Fruit fly (Drosophila melanogaster) whole organism, embryonic: ENCODE data around the gene CG4267.

ENCODE experiments used
- Abd-B ChIP-seq: fragments of 200-800 bp; sonication (Bioruptor generic); optimal IDR thresholded peaks from 2 replicates; lab custom pipeline; 2018; ENCODE audit warnings: missing biosample characterization, mild to moderate bottlenecking, missing genetic modification characterization, moderate library complexity
- B-H2 ChIP-seq: fragments of 200-800 bp; sonication (Bioruptor generic); optimal IDR thresholded peaks from 2 replicates; lab custom pipeline; 2018; ENCODE audit warnings: missing biosample characterization, mild to moderate bottlenecking, missing genetic modification characterization
- CG11504 ChIP-seq: fragments of 200-800 bp; sonication (Bioruptor generic); optimal IDR thresholded peaks from 3 replicates; lab custom pipeline; 2019; ENCODE audit warnings: missing biosample characterization, mild to moderate bottlenecking, missing genetic modification characterization, moderate library complexity
- CG12071 ChIP-seq: fragments of 200-800 bp; sonication (Bioruptor generic); optimal IDR thresholded peaks from 3 replicates; lab custom pipeline; 2018; ENCODE audit warnings: missing biosample characterization, mild to moderate bottlenecking, missing genetic modification characterization
- CG12219 ChIP-seq: fragments of 200-800 bp; sonication (Bioruptor generic); optimal IDR thresholded peaks from 3 replicates; lab custom pipeline; 2018; ENCODE audit warnings: missing biosample characterization, mild to moderate bottlenecking, missing genetic modification characterization
- CG12942 ChIP-seq: fragments of 200-800 bp; sonication (Bioruptor generic); optimal IDR thresholded peaks from 3 replicates; lab custom pipeline; 2016; ENCODE audit warnings: missing biosample characterization, missing genetic modification characterization
- CG13123 ChIP-seq: fragments of 200-800 bp; sonication (Bioruptor generic); optimal IDR thresholded peaks from 2 replicates; lab custom pipeline; 2016; ENCODE audit warnings: missing biosample characterization, missing genetic modification characterization
- CG13424 ChIP-seq: fragments of 200-800 bp; sonication (Bioruptor generic); optimal IDR thresholded peaks from 2 replicates; lab custom pipeline; 2019; ENCODE audit warnings: missing biosample characterization, mild to moderate bottlenecking, missing genetic modification characterization, moderate library complexity
- CG15696 ChIP-seq: fragments of 200-800 bp; sonication (Bioruptor generic); optimal IDR thresholded peaks from 2 replicates; lab custom pipeline; 2019; ENCODE audit warnings: missing biosample characterization, mild to moderate bottlenecking, missing genetic modification characterization, moderate library complexity
- CG1602 ChIP-seq: fragments of 200-800 bp; sonication (Bioruptor generic); optimal IDR thresholded peaks from 3 replicates; lab custom pipeline; 2016; ENCODE audit warnings: missing biosample characterization, missing genetic modification characterization
- CG17385 ChIP-seq: fragments of 200-800 bp; sonication (Bioruptor generic); optimal IDR thresholded peaks from 3 replicates; lab custom pipeline; 2018; ENCODE audit warnings: missing biosample characterization, mild to moderate bottlenecking, missing genetic modification characterization
- CG17829 ChIP-seq: fragments of 200-800 bp; optimal IDR thresholded peaks from 2 replicates; lab custom pipeline; 2019; ENCODE audit warnings: missing biosample characterization, mild to moderate bottlenecking, missing genetic modification characterization, moderate library complexity
- CG2889 ChIP-seq: fragments of 200-800 bp; sonication (Bioruptor generic); IDR thresholded peaks from 3 replicates; pipeline ENCODE4 v1.3.6; 2022; ENCODE audit warnings: missing biosample characterization, missing genetic modification characterization
- CG30431 ChIP-seq: fragments of 200-800 bp; sonication (Bioruptor generic); optimal IDR thresholded peaks from 2 replicates; lab custom pipeline; 2017; ENCODE audit warnings: missing biosample characterization, missing genetic modification characterization
- CG31388 ChIP-seq: fragments of 200-800 bp; sonication (Bioruptor generic); optimal IDR thresholded peaks from 2 replicates; lab custom pipeline; 2016; ENCODE audit warnings: missing biosample characterization, missing genetic modification characterization
- CG31441 ChIP-seq: fragments of 200-800 bp; sonication (Bioruptor generic); IDR thresholded peaks from 2 replicates; pipeline ENCODE4 v1.3.6; 2022; ENCODE audit warnings: missing biosample characterization, missing genetic modification characterization
- CG6765 ChIP-seq: fragments of 200-800 bp; sonication (Bioruptor generic); optimal IDR thresholded peaks from 3 replicates; lab custom pipeline; 2017; ENCODE audit warnings: missing biosample characterization, mild to moderate bottlenecking, missing genetic modification characterization
- CG7786 ChIP-seq: fragments of 200-800 bp; sonication (Bioruptor generic); optimal IDR thresholded peaks from 2 replicates; lab custom pipeline; 2016; ENCODE audit warnings: missing biosample characterization, missing genetic modification characterization
- CG7987 ChIP-seq: fragments of 200-800 bp; sonication (Bioruptor generic); optimal IDR thresholded peaks from 2 replicates; lab custom pipeline; 2018; ENCODE audit warnings: missing biosample characterization, mild to moderate bottlenecking, missing genetic modification characterization, moderate library complexity
- CG8281 ChIP-seq: fragments of 200-800 bp; sonication (Bioruptor generic); optimal IDR thresholded peaks from 2 replicates; lab custom pipeline; 2018; ENCODE audit warnings: missing biosample characterization, mild to moderate bottlenecking, missing genetic modification characterization, moderate library complexity
- CG9876 ChIP-seq: fragments of 200-800 bp; sonication (Bioruptor generic); optimal IDR thresholded peaks from 2 replicates; lab custom pipeline; 2016; ENCODE audit warnings: missing biosample characterization, missing genetic modification characterization
- H2.0 ChIP-seq: fragments of 200-800 bp; sonication (Bioruptor generic); IDR thresholded peaks from 2 replicates; pipeline ENCODE4 v1.3.6; 2022; ENCODE audit warnings: missing biosample characterization, missing genetic modification characterization
- HLH54F ChIP-seq: fragments of 200-800 bp; sonication (Bioruptor generic); optimal IDR thresholded peaks from 3 replicates; lab custom pipeline; 2016; ENCODE audit warnings: missing biosample characterization, missing genetic modification characterization
- HLHmδ ChIP-seq: fragments of 200-800 bp; sonication (Bioruptor generic); optimal IDR thresholded peaks from 2 replicates; lab custom pipeline; 2018; ENCODE audit warnings: missing biosample characterization, mild to moderate bottlenecking, missing genetic modification characterization, moderate library complexity
- MTF-1 ChIP-seq: fragments of 200-800 bp; sonication (Bioruptor generic); optimal IDR thresholded peaks from 2 replicates; lab custom pipeline; 2018; ENCODE audit warnings: missing biosample characterization, mild to moderate bottlenecking, missing genetic modification characterization, borderline replicate concordance
- NK7.1 ChIP-seq: fragments of 200-800 bp; sonication (Bioruptor generic); optimal IDR thresholded peaks from 3 replicates; lab custom pipeline; 2016; ENCODE audit warnings: missing biosample characterization, missing genetic modification characterization
- NfI ChIP-seq: fragments of 200-800 bp; sonication (Bioruptor generic); optimal IDR thresholded peaks from 3 replicates; lab custom pipeline; 2018; ENCODE audit warnings: missing biosample characterization, mild to moderate bottlenecking, missing genetic modification characterization, moderate library complexity
- Tbp ChIP-seq: fragments of >200 bp; optimal IDR thresholded peaks from 2 replicates; lab custom pipeline; 2018; ENCODE audit warnings: missing biosample characterization, missing genetic modification characterization
- ac ChIP-seq: fragments of 200-800 bp; sonication (Bioruptor generic); optimal IDR thresholded peaks from 3 replicates; lab custom pipeline; 2017; ENCODE audit warnings: missing biosample characterization, mild to moderate bottlenecking, missing genetic modification characterization
- az2 ChIP-seq: fragments of 200-800 bp; sonication (Bioruptor generic); optimal IDR thresholded peaks from 3 replicates; lab custom pipeline; 2016; ENCODE audit warnings: missing biosample characterization, missing genetic modification characterization
- cas ChIP-seq: fragments of 200-800 bp; sonication (Bioruptor generic); IDR thresholded peaks from 2 replicates; pipeline ENCODE4 v1.3.6; 2022; ENCODE audit warnings: missing biosample characterization, missing genetic modification characterization
- caup ChIP-seq: fragments of 200-800 bp; sonication (Bioruptor generic); optimal IDR thresholded peaks from 3 replicates; lab custom pipeline; 2017; ENCODE audit warnings: missing biosample characterization, mild to moderate bottlenecking, missing genetic modification characterization, moderate library complexity; ENCODE audit not compliant: severe bottlenecking
- en ChIP-seq: fragments of 200-800 bp; sonication (Bioruptor generic); optimal IDR thresholded peaks from 2 replicates; lab custom pipeline; 2016; ENCODE audit warnings: missing biosample characterization, missing genetic modification characterization
- exex ChIP-seq: fragments of 200-800 bp; sonication (Bioruptor generic); optimal IDR thresholded peaks from 4 replicates; lab custom pipeline; 2018; ENCODE audit warnings: missing biosample characterization, mild to moderate bottlenecking, missing genetic modification characterization, moderate library complexity
- ftz-f1 ChIP-seq: fragments of 200-800 bp; sonication (Bioruptor generic); optimal IDR thresholded peaks from 2 replicates; lab custom pipeline; 2016; ENCODE audit warnings: missing biosample characterization, missing genetic modification characterization
- ham ChIP-seq: fragments of 200-800 bp; sonication (Bioruptor generic); IDR thresholded peaks from 2 replicates; pipeline ENCODE4 v1.3.6; 2022; ENCODE audit warnings: missing biosample characterization, missing genetic modification characterization
- her ChIP-seq: fragments of 200-800 bp; sonication (Bioruptor generic); optimal IDR thresholded peaks from 2 replicates; lab custom pipeline; 2016; ENCODE audit warnings: missing biosample characterization, missing genetic modification characterization
- hth ChIP-seq: fragments of >200 bp; optimal IDR thresholded peaks from 2 replicates; lab custom pipeline; 2017; ENCODE audit warnings: inconsistent platforms
- kni ChIP-seq: fragments of 200-800 bp; sonication (Bioruptor generic); optimal IDR thresholded peaks from 3 replicates; lab custom pipeline; 2017; ENCODE audit warnings: mild to moderate bottlenecking, missing biosample characterization, missing genetic modification reagents, missing genetic modification characterization
- nau ChIP-seq: fragments of 200-800 bp; sonication (Bioruptor generic); optimal IDR thresholded peaks from 3 replicates; lab custom pipeline; 2017; ENCODE audit warnings: missing biosample characterization, mild to moderate bottlenecking, missing genetic modification characterization, missing genetic modification reagents
- nmo ChIP-seq: fragments of 200-800 bp; sonication (Bioruptor generic); optimal IDR thresholded peaks from 2 replicates; lab custom pipeline; 2018; ENCODE audit warnings: missing biosample characterization, mild to moderate bottlenecking, missing genetic modification characterization, moderate library complexity
- nom ChIP-seq: fragments of 200-800 bp; sonication (Bioruptor generic); optimal IDR thresholded peaks from 2 replicates; lab custom pipeline; 2017; ENCODE audit warnings: missing biosample characterization, missing genetic modification characterization, mild to moderate bottlenecking, moderate library complexity, missing genetic modification reagents
- oc ChIP-seq: fragments of 200-800 bp; sonication (Bioruptor generic); optimal IDR thresholded peaks from 2 replicates; lab custom pipeline; 2018; ENCODE audit warnings: missing biosample characterization, mild to moderate bottlenecking, missing genetic modification characterization, moderate library complexity
- peb ChIP-seq: fragments of 200-800 bp; sonication (Bioruptor generic); IDR thresholded peaks from 2 replicates; pipeline ENCODE4 v1.3.6; 2022; ENCODE audit warnings: missing biosample characterization, missing genetic modification characterization
- pho ChIP-seq: fragments of 200-800 bp; sonication (Bioruptor generic); optimal IDR thresholded peaks from 2 replicates; lab custom pipeline; 2016; ENCODE audit warnings: missing biosample characterization, missing genetic modification characterization
- pros ChIP-seq: fragments of 200-800 bp; sonication (Bioruptor generic); optimal IDR thresholded peaks from 3 replicates; lab custom pipeline; 2019; ENCODE audit warnings: missing biosample characterization, mild to moderate bottlenecking, missing genetic modification characterization, moderate library complexity
- ranshi ChIP-seq: fragments of 200-800 bp; sonication (Bioruptor generic); IDR thresholded peaks from 2 replicates; pipeline ENCODE4 v1.3.6; 2022; ENCODE audit warnings: missing biosample characterization, missing genetic modification characterization
- sens-2 ChIP-seq: fragments of 200-800 bp; sonication (Bioruptor generic); IDR thresholded peaks from 2 replicates; pipeline ENCODE4 v1.3.6; 2022; ENCODE audit warnings: missing biosample characterization, missing genetic modification characterization
- tin ChIP-seq: fragments of 200-800 bp; sonication (Bioruptor generic); optimal IDR thresholded peaks from 3 replicates; lab custom pipeline; 2016; ENCODE audit warnings: missing biosample characterization, missing genetic modification characterization
- trh ChIP-seq: fragments of 200-800 bp; sonication (Bioruptor generic); optimal IDR thresholded peaks from 2 replicates; lab custom pipeline; 2016; ENCODE audit warnings: missing biosample characterization, missing genetic modification characterization
- zen ChIP-seq: fragments of 200-800 bp; sonication (Bioruptor generic); optimal IDR thresholded peaks from 3 replicates; lab custom pipeline; 2018; ENCODE audit warnings: missing biosample characterization, mild to moderate bottlenecking, missing genetic modification characterization, moderate library complexity

Gene CG4267

DNA sequence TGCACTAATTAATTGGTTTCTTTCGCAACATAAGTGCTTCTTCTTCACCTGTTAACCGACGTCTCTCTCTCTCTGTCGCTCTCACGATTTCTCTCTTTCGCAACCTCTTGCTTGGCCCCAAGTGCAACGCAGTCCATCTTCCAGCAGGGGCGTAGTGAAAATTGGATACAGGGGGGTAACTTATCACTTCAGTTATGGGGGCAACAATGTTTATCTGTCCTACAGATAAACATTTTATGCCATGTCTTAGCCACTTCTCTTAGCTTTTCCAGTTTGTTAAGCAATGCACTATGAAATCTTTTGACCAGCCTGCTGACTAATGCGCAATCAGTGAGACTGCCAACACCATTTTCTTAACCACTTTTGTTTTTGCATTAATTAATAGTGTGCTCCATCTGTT, 14.9 kb upstream of the CG4267 start (continued):
- no peak for TF ChIP-seq CG2889 (GFP tag; lab: Robert Waterston, UW)
- TF ChIP-seq CG13424 (tag; lab: Kevin White, UChicago) = peak; percentile 56
- peak; percentile 44; the same call in 1 of the 2 replicates for TF ChIP-seq CG31441 (GFP tag; lab: Robert Waterston, UW)
- no peak for TF ChIP-seq en (GFP tag; lab: Kevin White, UChicago)
- peak; percentile 26 for TF ChIP-seq nmo
- peak; percentile 49 for TF ChIP-seq nom (GFP tag; lab: Kevin White, UChicago)
- peak; percentile 22 for TF ChIP-seq CG7786 (GFP tag; lab: Kevin White, UChicago)
- TF ChIP-seq peb = no peak
- no peak for TF ChIP-seq Abd-B (GFP tag; lab: Kevin White, UChicago)
- peak; percentile 23 for TF ChIP-seq CG9876
- TF ChIP-seq hth = no peak
- no peak for TF ChIP-seq ftz-f1 (GFP tag; lab: Kevin White, UChicago)
- TF ChIP-seq MTF-1 (GFP tag; lab: Kevin White, UChicago) = no peak
- TF ChIP-seq Tbp (GFP tag; lab: Kevin White, UChicago) = no peak
- TF ChIP-seq az2 (GFP tag; lab: Kevin White, UChicago) = peak; percentile 33
- no peak for TF ChIP-seq kni
- no peak for TF ChIP-seq CG15696 (tag; lab: Kevin White, UChicago)
- TF ChIP-seq ranshi (GFP tag; lab: Robert Waterston, UW) = 0 out of 2 replicates have a peak, but pooled peaks have one; percentile 24
- no peak for TF ChIP-seq CG8281 (tag; lab: Kevin White, UChicago)
- TF ChIP-seq ac (GFP tag; lab: Kevin White, UChicago) = no peak
- TF ChIP-seq her (GFP tag; lab: Kevin White, UChicago) = no peak
- peak; percentile 39 for TF ChIP-seq CG12219 (GFP tag; lab: Kevin White, UChicago)
- TF ChIP-seq trh (GFP tag; lab: Kevin White, UChicago) = no peak
- no peak for TF ChIP-seq exex (tag; lab: Kevin White, UChicago)
- no peak for TF ChIP-seq CG17829 (tag; lab: Kevin White, UChicago)
- no peak for TF ChIP-seq CG7987 (GFP tag; lab: Kevin White, UChicago)
- no peak for TF ChIP-seq zen (tag; lab: Kevin White, UChicago)
- no peak for TF ChIP-seq CG13123
- TF ChIP-seq pros = peak; percentile 0
- no peak for TF ChIP-seq HLHmδ (GFP tag; lab: Kevin White, UChicago)
- no peak for TF ChIP-seq caup
- TF ChIP-seq H2.0 (GFP tag; lab: Robert Waterston, UW) = peak; percentile 54; the same call in 1 of the 2 replicates
- no peak for TF ChIP-seq cas
- TF ChIP-seq NfI (GFP tag; lab: Kevin White, UChicago) = peak; percentile 34
- TF ChIP-seq CG12942 (GFP tag; lab: Kevin White, UChicago) = peak; percentile 37
- TF ChIP-seq B-H2 (GFP tag; lab: Kevin White, UChicago) = no peak
- no peak for TF ChIP-seq CG30431 (GFP tag; lab: Kevin White, UChicago)
- peak; percentile 35 for TF ChIP-seq tin
- TF ChIP-seq CG17385 = no peak
- peak; percentile 10 for TF ChIP-seq HLH54F
- TF ChIP-seq nau (GFP tag; lab: Kevin White, UChicago) = no peak
- TF ChIP-seq NK7.1 (GFP tag; lab: Kevin White, UChicago) = no peak
- no peak for TF ChIP-seq CG11504 (tag; lab: Kevin White, UChicago)
- peak; percentile 48; the same call in 1 of the 2 replicates for TF ChIP-seq sens-2 (GFP tag; lab: Robert Waterston, UW)
- no peak for TF ChIP-seq CG6765 (GFP tag; lab: Kevin White, UChicago)
- TF ChIP-seq CG31388 (GFP tag; lab: Kevin White, UChicago) = no peak
- peak; percentile 31 for TF ChIP-seq pho (GFP tag; lab: Kevin White, UChicago)
- no peak for TF ChIP-seq CG1602 (GFP tag; lab: Kevin White, UChicago)
- no peak for TF ChIP-seq ham (GFP tag; lab: Robert Waterston, UW)
- no peak for TF ChIP-seq oc (tag; lab: Kevin White, UChicago)
- peak; percentile 59 for TF ChIP-seq CG12071 (GFP tag; lab: Kevin White, UChicago)
